Fruit fly (Drosophila melanogaster): ENCODE measurements around the gene Tmep.

Gene Tmep

DNA sequence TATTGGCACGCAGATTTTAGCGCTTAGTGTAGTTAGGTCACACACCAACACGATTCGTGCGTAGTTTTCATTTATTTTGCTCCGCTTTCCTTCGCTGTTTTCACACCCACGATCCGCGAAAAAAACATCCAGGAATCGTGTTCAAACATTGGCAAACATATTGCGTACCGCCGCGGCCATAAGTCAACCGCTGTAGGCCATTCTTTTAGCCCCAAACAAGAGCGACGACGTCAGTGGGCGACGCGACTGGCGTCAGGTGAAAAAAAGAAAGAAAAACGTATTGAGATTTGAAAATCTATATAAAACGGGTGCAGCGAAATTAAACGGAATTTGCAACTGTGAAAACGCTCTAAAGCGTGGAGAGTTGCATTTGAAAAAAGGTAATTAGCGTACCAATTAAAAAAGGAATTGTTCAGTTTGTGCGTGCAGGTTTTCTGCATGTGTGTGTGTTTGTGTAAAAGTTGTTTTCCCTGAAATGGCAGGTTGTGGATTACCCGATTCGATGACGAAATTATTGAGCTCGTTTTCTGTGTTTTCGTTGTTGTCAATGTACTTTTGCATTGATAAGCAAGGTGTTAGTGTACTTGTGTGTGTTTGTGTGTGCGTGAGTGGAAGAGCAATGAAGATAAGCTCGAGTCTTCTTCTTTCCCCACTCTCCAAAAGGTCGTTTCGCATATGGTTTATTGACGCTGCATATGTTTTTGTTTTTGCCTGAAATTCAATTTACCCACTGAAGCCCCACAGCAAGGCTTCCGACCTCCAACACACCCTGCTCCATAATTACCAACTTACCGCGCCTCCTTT, at the start of gene Tmep:
Gene Tmep, plus strand, starts transcription at position 20 of the 804 bp plus-strand sequence.
- TF ChIP-seq gl (tag; optimal IDR thresholded peaks at IDR 0.05) (no peak), EcR (GFP tag; optimal IDR thresholded peaks at IDR 0.05) (peak; percentile 75)

DNA sequence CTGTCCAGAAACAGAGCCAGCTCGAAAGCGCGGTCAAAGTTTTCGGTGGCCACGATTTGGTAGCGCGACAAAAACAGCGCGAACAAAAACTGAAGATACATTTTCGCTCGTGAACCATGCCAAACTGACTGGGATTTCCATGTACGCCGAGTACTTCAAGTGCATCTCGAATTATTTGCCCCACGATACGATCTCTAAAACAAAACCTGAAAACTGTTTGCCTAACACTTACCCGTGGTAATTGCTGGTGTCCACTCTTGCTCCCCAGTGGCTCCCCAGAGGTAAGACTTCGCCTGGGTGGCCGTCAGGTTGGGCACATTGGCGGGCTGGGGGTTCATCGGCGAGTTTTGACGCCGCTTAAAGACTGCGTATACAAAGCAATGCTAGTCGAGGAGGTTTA, 37.8 kb upstream of the Tmep start, which contains the start of gene Ir62a:
Gene Ir62a, minus strand, starts transcription at position 101 of the 400 bp plus-strand sequence.
- TF ChIP-seq CG34367 (tag; optimal IDR thresholded peaks at IDR 0.05): no peak
- no peak for TF ChIP-seq CG12605 (GFP tag; IDR thresholded peaks at IDR 0.05)
- TF ChIP-seq CG17806 (tag; optimal IDR thresholded peaks at IDR 0.05): no peak
- TF ChIP-seq CG10348 (GFP tag; IDR thresholded peaks at IDR 0.05): no peak
- TF ChIP-seq CG4496 (GFP tag; IDR thresholded peaks at IDR 0.05): no peak
- TF ChIP-seq fd96Ca (GFP tag; IDR thresholded peaks at IDR 0.05): no peak
- TF ChIP-seq Snoo (tag; optimal IDR thresholded peaks at IDR 0.05): no peak
- TF ChIP-seq CG13204 (GFP tag; optimal IDR thresholded peaks at IDR 0.05): no peak
- TF ChIP-seq CG15710 (tag; optimal IDR thresholded peaks at IDR 0.05): no peak
- TF ChIP-seq CG8159 (tag; optimal IDR thresholded peaks at IDR 0.05): no peak
- TF ChIP-seq CG9948 (tag; optimal IDR thresholded peaks at IDR 0.05): no peak
- TF ChIP-seq Pif1B (GFP tag; optimal IDR thresholded peaks at IDR 0.05): no peak

DNA sequence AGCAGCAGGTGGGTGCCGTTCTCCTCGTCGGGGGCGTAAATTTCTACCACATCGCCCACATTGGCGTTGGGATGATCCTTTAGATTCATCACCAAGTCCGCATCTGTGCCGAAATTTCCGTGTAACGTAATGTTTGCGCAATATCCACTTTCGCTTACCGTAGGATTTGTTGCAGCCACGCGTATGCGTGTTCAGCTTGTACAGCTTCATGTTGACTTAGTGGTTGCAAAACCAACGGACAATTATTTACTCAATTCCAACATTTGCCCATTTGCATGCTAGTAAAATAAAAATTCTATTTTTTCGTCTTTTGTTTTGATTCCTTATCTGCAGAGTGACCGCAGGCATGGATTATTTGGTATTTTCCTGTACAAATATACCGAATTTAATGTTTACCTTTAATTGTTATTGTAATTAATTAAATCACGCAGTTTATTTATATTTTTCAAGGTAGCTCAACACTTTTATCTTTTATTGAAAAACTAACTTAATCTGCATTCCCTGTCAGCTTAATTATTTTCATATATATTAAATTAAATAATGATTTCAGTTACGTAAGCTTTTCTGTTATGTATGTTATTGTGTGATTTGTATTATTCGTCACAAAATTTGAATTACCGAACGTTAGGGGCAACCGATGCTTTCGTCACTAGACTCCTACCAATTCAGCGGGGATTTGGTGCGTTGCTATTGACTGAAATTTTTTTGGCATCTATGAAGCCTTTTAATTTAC, 35.1 kb upstream of the Tmep start, which contains the start of gene Iml1:
Gene Iml1, minus strand, starts transcription at position 336 of the 733 bp plus-strand sequence.
- TF ChIP-seq gl (tag; optimal IDR thresholded peaks at IDR 0.05): no peak
- peak; percentile 44; the same call in 1 of the 3 replicates for TF ChIP-seq CG4496 (GFP tag; IDR thresholded peaks at IDR 0.05)
- peak; percentile 50; the same call in 1 of the 2 replicates for TF ChIP-seq CG32121 (GFP tag; IDR thresholded peaks at IDR 0.05)
- TF ChIP-seq Ets98B (GFP tag; IDR thresholded peaks at IDR 0.05): peak; percentile 38; the same call in 1 of the 2 replicates
- no peak for TF ChIP-seq Pif1A (GFP tag; optimal IDR thresholded peaks at IDR 0.05)

DNA sequence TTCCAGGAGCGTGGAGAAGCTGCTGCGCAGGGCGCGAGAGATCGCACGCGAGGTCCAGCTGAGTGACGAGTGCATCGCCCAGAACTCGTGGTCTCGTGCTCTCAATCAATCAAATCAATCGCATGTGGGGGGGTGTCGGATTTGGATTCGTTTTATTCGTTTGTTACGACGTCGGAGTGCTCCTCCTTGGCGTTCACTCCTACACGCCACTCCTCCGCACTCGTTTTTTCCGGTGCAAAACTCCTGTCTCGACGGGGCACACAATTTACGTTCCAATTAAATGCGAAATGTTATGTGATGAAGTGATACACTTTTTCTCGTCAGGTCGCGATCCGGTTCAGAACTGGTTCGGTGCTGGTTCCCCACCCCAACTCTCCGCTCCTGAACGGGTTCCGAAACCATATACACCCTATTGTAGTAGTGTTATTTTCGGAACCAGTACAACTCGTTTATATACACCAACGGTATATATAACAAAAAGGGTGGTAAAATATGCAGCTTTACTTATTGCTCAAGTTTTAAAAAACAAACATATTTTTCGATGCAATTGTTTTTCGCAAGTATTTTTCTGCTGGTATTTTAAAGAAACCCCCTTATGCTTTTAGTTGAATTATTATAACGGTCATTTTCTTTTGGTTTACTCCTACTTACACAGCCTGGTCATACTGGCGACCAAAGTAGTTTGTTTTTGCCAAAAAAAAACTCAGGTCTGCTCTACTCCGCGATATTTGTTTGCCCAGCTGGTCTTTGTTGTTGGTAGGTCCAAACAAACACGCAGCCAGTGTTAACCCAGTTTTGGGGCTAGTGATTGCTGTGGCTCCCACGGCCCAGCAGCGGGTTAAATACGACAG, 32.3 kb upstream of the Tmep start, which contains the start of the genes CG12091 and pns:
Gene CG12091, minus strand, starts transcription at position 349 of the 851 bp plus-strand sequence.
Gene pns, plus strand, starts transcription at position 651 of the 851 bp plus-strand sequence.
- TF ChIP-seq gl (tag; optimal IDR thresholded peaks at IDR 0.05) (no peak), Ets98B (GFP tag; IDR thresholded peaks at IDR 0.05) (peak; percentile 63), CG9948 (tag; optimal IDR thresholded peaks at IDR 0.05) (peak; percentile 16), rn (GFP tag; IDR thresholded peaks at IDR 0.05) (no peak), Pif1B (GFP tag; optimal IDR thresholded peaks at IDR 0.05) (no peak), CG13204 (GFP tag; optimal IDR thresholded peaks at IDR 0.05) (no peak), CG15710 (tag; optimal IDR thresholded peaks at IDR 0.05) (peak; percentile 24), CG17806 (tag; optimal IDR thresholded peaks at IDR 0.05) (peak; percentile 36), CG12605 (GFP tag; IDR thresholded peaks at IDR 0.05) (0 out of 2 replicates have a peak, but pooled peaks have one; percentile 18), CG10348 (GFP tag; IDR thresholded peaks at IDR 0.05) (no peak), CG4496 (GFP tag; IDR thresholded peaks at IDR 0.05) (peak; percentile 76), CG14655 (GFP tag; optimal IDR thresholded peaks at IDR 0.05) (no peak), Snoo (tag; optimal IDR thresholded peaks at IDR 0.05) (peak; percentile 65), CG32121 (GFP tag; IDR thresholded peaks at IDR 0.05) (peak; percentile 43; the same call in 1 of the 2 replicates), D1 (tag; optimal IDR thresholded peaks at IDR 0.05) (no peak), EcR (GFP tag; optimal IDR thresholded peaks at IDR 0.05) (peak; percentile 57), CG8159 (tag; optimal IDR thresholded peaks at IDR 0.05) (peak; percentile 53), CG8301 (tag; optimal IDR thresholded peaks at IDR 0.05) (peak; percentile 26), CG34367 (tag; optimal IDR thresholded peaks at IDR 0.05) (peak; percentile 25), Pif1A (GFP tag; optimal IDR thresholded peaks at IDR 0.05) (no peak), fd96Ca (GFP tag; IDR thresholded peaks at IDR 0.05) (0 out of 3 replicates have a peak, but pooled peaks have one; percentile 13)

DNA sequence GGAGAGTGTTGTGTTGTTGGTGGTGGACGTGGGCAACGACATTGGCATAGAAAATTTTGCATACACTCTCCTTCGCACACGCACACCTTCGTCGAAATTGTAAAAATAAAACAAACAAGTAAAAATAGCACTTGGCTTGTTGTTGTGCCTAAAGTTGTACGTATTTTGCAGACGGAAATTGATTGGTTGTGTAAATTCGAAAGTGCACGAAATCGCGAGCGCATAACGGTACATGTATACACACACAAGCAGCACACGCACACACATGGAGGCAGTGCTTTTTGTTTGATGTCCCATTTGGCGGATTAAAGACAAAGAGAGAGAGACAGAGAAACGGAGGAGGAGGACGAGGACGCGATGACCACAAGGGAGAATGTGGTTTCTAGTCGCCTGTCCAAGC, 31.6 kb upstream of the Tmep start:
- TF ChIP-seq Ets98B (GFP tag; IDR thresholded peaks at IDR 0.05) (no peak), gl (tag; optimal IDR thresholded peaks at IDR 0.05) (no peak), CG15710 (tag; optimal IDR thresholded peaks at IDR 0.05) (no peak), EcR (GFP tag; optimal IDR thresholded peaks at IDR 0.05) (no peak), Pif1A (GFP tag; optimal IDR thresholded peaks at IDR 0.05) (no peak), CG34367 (tag; optimal IDR thresholded peaks at IDR 0.05) (no peak)
